Fruit fly (Drosophila melanogaster): Measurements from ENCODE around the gene Sras.

Gene Sras

dm6 chr3L:5554377-5554776 is 9.2 kb upstream of the Sras start (continued):
- TF ChIP-seq CG17829 (tag; optimal IDR thresholded peaks at IDR 0.05) (no peak), Ptx1 (GFP tag; IDR thresholded peaks at IDR 0.05) (peak; percentile 72), kah (GFP tag; optimal IDR thresholded peaks at IDR 0.05) (no peak), pzg (GFP tag; optimal IDR thresholded peaks at IDR 0.05) (no peak), Doc2 (GFP tag; IDR thresholded peaks at IDR 0.05) (no peak), odd (GFP tag; optimal IDR thresholded peaks at IDR 0.05) (no peak), gfzf (GFP tag; optimal IDR thresholded peaks at IDR 0.05) (no peak), cad (GFP tag; optimal IDR thresholded peaks at IDR 0.05) (no peak), CG31388 (GFP tag; optimal IDR thresholded peaks at IDR 0.05) (no peak), gcm (GFP tag; optimal IDR thresholded peaks at IDR 0.05) (no peak), Vsx1 (GFP tag; optimal IDR thresholded peaks at IDR 0.05) (no peak), Doc3 (GFP tag; IDR thresholded peaks at IDR 0.05; ENCODE audit: partially characterized antibody) (no peak), CG3838 (GFP tag; optimal IDR thresholded peaks at IDR 0.05) (no peak), CG13775 (GFP tag; optimal IDR thresholded peaks at IDR 0.05) (no peak), Oaz (GFP tag; IDR thresholded peaks at IDR 0.05) (no peak), CG14014 (GFP tag; IDR thresholded peaks at IDR 0.05) (peak; percentile 64), nau (GFP tag; optimal IDR thresholded peaks at IDR 0.05) (no peak), gro (GFP tag; optimal IDR thresholded peaks at IDR 0.05) (no peak), CG11398 (GFP tag; optimal IDR thresholded peaks at IDR 0.05) (no peak), CG15073 (GFP tag; optimal IDR thresholded peaks at IDR 0.05) (no peak), CG9932 (GFP tag; IDR thresholded peaks at IDR 0.05) (peak; percentile 75), Mad (GFP tag; optimal IDR thresholded peaks at IDR 0.05) (no peak), Sox100B (GFP tag; optimal IDR thresholded peaks at IDR 0.05) (peak; percentile 15), pb (GFP tag; optimal IDR thresholded peaks at IDR 0.05) (no peak), CG8388 (GFP tag; optimal IDR thresholded peaks at IDR 0.05) (no peak), CG7786 (GFP tag; optimal IDR thresholded peaks at IDR 0.05) (no peak), Pdp1 (GFP tag; optimal IDR thresholded peaks at IDR 0.05) (peak in 1 of 2 experiments; percentile 3), pita (GFP tag; optimal IDR thresholded peaks at IDR 0.05) (no peak), Dip3 (GFP tag; optimal IDR thresholded peaks at IDR 0.05) (no peak), toy (GFP tag; IDR thresholded peaks at IDR 0.05) (no peak), BEAF-32 (GFP tag; optimal IDR thresholded peaks at IDR 0.05) (no peak), zf30C (GFP tag; optimal IDR thresholded peaks at IDR 0.05) (no peak), CG9437 (GFP tag; optimal IDR thresholded peaks at IDR 0.05) (no peak), twi (tag; optimal IDR thresholded peaks at IDR 0.05) (no peak), CG9797 (GFP tag; optimal IDR thresholded peaks at IDR 0.05) (no peak), CG6854 (GFP tag; optimal IDR thresholded peaks at IDR 0.05) (no peak), CG2712 (tag; optimal IDR thresholded peaks at IDR 0.05) (peak; percentile 55), CG1024 (GFP tag; IDR thresholded peaks at IDR 0.05) (0 out of 2 replicates have a peak, but pooled peaks have one; percentile 4), CG9876 (GFP tag; optimal IDR thresholded peaks at IDR 0.05) (no peak), nmo (GFP tag; optimal IDR thresholded peaks at IDR 0.05) (peak; percentile 52), CG11504 (tag; optimal IDR thresholded peaks at IDR 0.05) (peak; percentile 72), CG4854 (GFP tag; optimal IDR thresholded peaks at IDR 0.05) (no peak), Fer2 (tag; optimal IDR thresholded peaks at IDR 0.05) (peak; percentile 22), Ravus (GFP tag; IDR thresholded peaks at IDR 0.05) (peak; percentile 20; the same call in 1 of the 2 replicates), CG14667 (GFP tag; IDR thresholded peaks at IDR 0.05) (peak; percentile 71), Max (GFP tag; optimal IDR thresholded peaks at IDR 0.05) (no peak), pnt (GFP tag; optimal IDR thresholded peaks at IDR 0.05) (no peak), CG31441 (GFP tag; IDR thresholded peaks at IDR 0.05) (peak; percentile 24; the same call in 1 of the 2 replicates), CG2120 (GFP tag; optimal IDR thresholded peaks at IDR 0.05) (peak; percentile 56), cato (GFP tag; optimal IDR thresholded peaks at IDR 0.05; ENCODE audit: borderline replicate concordance) (no peak), Mrtf (GFP tag; IDR thresholded peaks at IDR 0.05) (peak; percentile 65; the same call in 1 of the 3 replicates), dm (GFP tag; optimal IDR thresholded peaks at IDR 0.05) (no peak)
